Fruit fly (Drosophila melanogaster) whole organism, embryonic: Measurements from ENCODE around the gene CG3448.

ENCODE experiments used
- Atf6 ChIP-seq: fragments of 200-800 bp; sonication (Bioruptor generic); IDR thresholded peaks from 2 replicates; pipeline ENCODE4 v1.3.6; 2022; ENCODE audit warnings: missing biosample characterization, missing genetic modification characterization
- Awh ChIP-seq: fragments of 200-800 bp; sonication (Bioruptor generic); IDR thresholded peaks from 2 replicates; pipeline ENCODE4, ENCODE4 v1.3.6; 2022; ENCODE audit warnings: missing biosample characterization, missing genetic modification characterization
- CG10979 ChIP-seq: fragments of 200-800 bp; sonication (Bioruptor generic); optimal IDR thresholded peaks from 2 replicates; lab custom pipeline; 2018; ENCODE audit warnings: missing biosample characterization, mild to moderate bottlenecking, missing genetic modification characterization, moderate library complexity
- CG11456 ChIP-seq: fragments of 200-800 bp; sonication (Bioruptor generic); IDR thresholded peaks from 3 replicates; pipeline ENCODE4 v1.3.6; 2022; ENCODE audit warnings: missing biosample characterization, missing genetic modification characterization
- CG11504 ChIP-seq: fragments of 200-800 bp; sonication (Bioruptor generic); optimal IDR thresholded peaks from 3 replicates; lab custom pipeline; 2019; ENCODE audit warnings: missing biosample characterization, mild to moderate bottlenecking, missing genetic modification characterization, moderate library complexity
- CG13296 ChIP-seq: fragments of 200-800 bp; sonication (Bioruptor generic); optimal IDR thresholded peaks from 3 replicates; lab custom pipeline; 2018; ENCODE audit warnings: missing biosample characterization, mild to moderate bottlenecking, missing genetic modification characterization
- CG13424 ChIP-seq: fragments of 200-800 bp; sonication (Bioruptor generic); optimal IDR thresholded peaks from 2 replicates; lab custom pipeline; 2019; ENCODE audit warnings: missing biosample characterization, mild to moderate bottlenecking, missing genetic modification characterization, moderate library complexity
- CG14965 ChIP-seq: fragments of 200-800 bp; sonication (Bioruptor generic); optimal IDR thresholded peaks from 2 replicates; lab custom pipeline; 2016; ENCODE audit warnings: missing biosample characterization, missing genetic modification characterization, borderline replicate concordance
- CG15073 ChIP-seq: fragments of 200-800 bp; sonication (Bioruptor generic); optimal IDR thresholded peaks from 2 replicates; lab custom pipeline; 2016; ENCODE audit warnings: missing biosample characterization, missing genetic modification characterization
- CG16813 ChIP-seq: fragments of 200-800 bp; sonication (Bioruptor generic); IDR thresholded peaks from 3 replicates; pipeline ENCODE4 v1.3.6; 2022; ENCODE audit warnings: missing biosample characterization, missing genetic modification characterization; ENCODE audit not compliant: partially characterized antibody
- CG17912 ChIP-seq: fragments of 200-800 bp; sonication (Bioruptor generic); optimal IDR thresholded peaks from 2 replicates; lab custom pipeline; 2018; ENCODE audit warnings: missing biosample characterization, mild to moderate bottlenecking, missing genetic modification characterization
- CG18476 ChIP-seq: fragments of 200-800 bp; sonication (Bioruptor generic); optimal IDR thresholded peaks from 2 replicates; lab custom pipeline; 2016; ENCODE audit warnings: missing biosample characterization, mild to moderate bottlenecking, missing genetic modification characterization
- CG18619 ChIP-seq: fragments of 200-800 bp; sonication (Bioruptor generic); optimal IDR thresholded peaks from 3 replicates; lab custom pipeline; 2017; ENCODE audit warnings: missing biosample characterization, mild to moderate bottlenecking, missing genetic modification characterization
- CG2199 ChIP-seq: fragments of 200-800 bp; sonication (Bioruptor generic); IDR thresholded peaks from 3 replicates; pipeline ENCODE4 v1.3.6; 2022; ENCODE audit warnings: missing biosample characterization, missing genetic modification characterization
- CG30403 ChIP-seq: fragments of 200-800 bp; sonication (Bioruptor generic); optimal IDR thresholded peaks from 3 replicates; lab custom pipeline; 2016; ENCODE audit warnings: missing biosample characterization, missing genetic modification characterization
- CG32532 ChIP-seq: fragments of 200-800 bp; sonication (Bioruptor generic); IDR thresholded peaks from 2 replicates; pipeline ENCODE4 v1.3.6; 2022; ENCODE audit warnings: missing biosample characterization, missing genetic modification characterization
- CG4617 ChIP-seq: fragments of 200-800 bp; sonication (Bioruptor generic); optimal IDR thresholded peaks from 3 replicates; lab custom pipeline; 2016; ENCODE audit warnings: missing biosample characterization, missing genetic modification characterization, borderline replicate concordance
- CG4854 ChIP-seq: fragments of 200-800 bp; sonication (Bioruptor generic); optimal IDR thresholded peaks from 2 replicates; lab custom pipeline; 2016; ENCODE audit warnings: missing biosample characterization, missing genetic modification characterization, inconsistent platforms
- CG6689 ChIP-seq: fragments of 200-800 bp; sonication (Bioruptor generic); IDR thresholded peaks from 2 replicates; pipeline ENCODE4 v1.3.6; 2022; ENCODE audit warnings: missing biosample characterization, missing genetic modification characterization
- CG7372 ChIP-seq: fragments of 200-800 bp; sonication (Bioruptor generic); IDR thresholded peaks from 2 replicates; pipeline ENCODE4 v1.3.6; 2022; ENCODE audit warnings: missing biosample characterization, missing genetic modification characterization
- CG7928 ChIP-seq: fragments of 200-800 bp; sonication (Bioruptor generic); optimal IDR thresholded peaks from 2 replicates; lab custom pipeline; 2017; ENCODE audit warnings: missing biosample characterization, mild to moderate bottlenecking, missing genetic modification characterization
- CG7987 ChIP-seq: fragments of 200-800 bp; sonication (Bioruptor generic); optimal IDR thresholded peaks from 2 replicates; lab custom pipeline; 2018; ENCODE audit warnings: missing biosample characterization, mild to moderate bottlenecking, missing genetic modification characterization, moderate library complexity
- HLH54F ChIP-seq: fragments of 200-800 bp; sonication (Bioruptor generic); optimal IDR thresholded peaks from 3 replicates; lab custom pipeline; 2016; ENCODE audit warnings: missing biosample characterization, missing genetic modification characterization
- MBD-R2 ChIP-seq: fragments of 200-800 bp; sonication (Bioruptor generic); IDR thresholded peaks from 2 replicates; pipeline ENCODE4 v1.3.6; 2022; ENCODE audit warnings: missing biosample characterization, missing genetic modification characterization
- Nf-YB ChIP-seq: fragments of 200-800 bp; sonication (Bioruptor generic); optimal IDR thresholded peaks from 3 replicates; lab custom pipeline; 2019; ENCODE audit warnings: missing biosample characterization, mild to moderate bottlenecking, missing genetic modification characterization, moderate library complexity
- Ptx1 ChIP-seq: fragments of 200-800 bp; sonication (Bioruptor generic); IDR thresholded peaks from 2 replicates; pipeline ENCODE4 v1.3.6; 2022; ENCODE audit warnings: missing biosample characterization, missing genetic modification characterization
- Spps ChIP-seq: fragments of 200-800 bp; sonication (Bioruptor generic); optimal IDR thresholded peaks from 2 replicates; lab custom pipeline; 2018; ENCODE audit warnings: missing biosample characterization, mild to moderate bottlenecking, missing genetic modification characterization
- Stat92E ChIP-seq, 3 experiments: fragments of >200 bp in 2 of 3; fragments of 200-800 bp in 1 of 3; sonication (Bioruptor generic) in 1 of 3; optimal IDR thresholded peaks; 2 replicates each; lab custom pipeline; 2017 to 2019; ENCODE audit warnings: missing biosample characterization in 3 of 3, missing genetic modification characterization in 3 of 3, mild to moderate bottlenecking in 1 of 3, moderate library complexity in 1 of 3
- TFAM ChIP-seq: fragments of 200-800 bp; sonication (Bioruptor generic); optimal IDR thresholded peaks from 2 replicates; lab custom pipeline; 2017; ENCODE audit warnings: missing biosample characterization, missing genetic modification characterization, inconsistent platforms
- Xbp1 ChIP-seq: fragments of 200-800 bp; sonication (Bioruptor generic); optimal IDR thresholded peaks from 3 replicates; lab custom pipeline; 2016; ENCODE audit warnings: missing biosample characterization, mild to moderate bottlenecking, missing genetic modification characterization
- amos ChIP-seq: fragments of 200-800 bp; sonication (Bioruptor generic); IDR thresholded peaks from 2 replicates; pipeline ENCODE4 v1.3.6; 2022; ENCODE audit warnings: missing biosample characterization, missing genetic modification characterization; ENCODE audit not compliant: partially characterized antibody
- ash1 ChIP-seq: fragments of 200-800 bp; sonication (Bioruptor generic); optimal IDR thresholded peaks from 2 replicates; lab custom pipeline; 2018; ENCODE audit warnings: missing biosample characterization, mild to moderate bottlenecking, missing genetic modification characterization
- cas ChIP-seq: fragments of 200-800 bp; sonication (Bioruptor generic); IDR thresholded peaks from 2 replicates; pipeline ENCODE4 v1.3.6; 2022; ENCODE audit warnings: missing biosample characterization, missing genetic modification characterization
- corto ChIP-seq: fragments of 200-800 bp; sonication (Bioruptor generic); optimal IDR thresholded peaks from 2 replicates; lab custom pipeline; 2016; ENCODE audit warnings: missing biosample characterization, mild to moderate bottlenecking, missing genetic modification characterization, moderate library complexity
- emc ChIP-seq: fragments of 200-800 bp; sonication (Bioruptor generic); optimal IDR thresholded peaks from 2 replicates; lab custom pipeline; 2016; ENCODE audit warnings: missing biosample characterization, missing genetic modification characterization
- gcm ChIP-seq: fragments of 200-800 bp; sonication (Bioruptor generic); optimal IDR thresholded peaks from 2 replicates; lab custom pipeline; 2019; ENCODE audit warnings: missing biosample characterization, mild to moderate bottlenecking, missing genetic modification characterization, moderate library complexity
- hb ChIP-seq: fragments of 200-800 bp; sonication (Bioruptor generic); IDR thresholded peaks from 3 replicates; pipeline ENCODE4 v1.3.6; 2022; ENCODE audit warnings: missing biosample characterization, missing genetic modification characterization; ENCODE audit not compliant: partially characterized antibody
- kah ChIP-seq: fragments of 200-800 bp; sonication (Bioruptor generic); optimal IDR thresholded peaks from 2 replicates; lab custom pipeline; 2018; ENCODE audit warnings: missing biosample characterization, mild to moderate bottlenecking, missing genetic modification characterization
- lilli ChIP-seq: fragments of 200-800 bp; sonication (Bioruptor generic); optimal IDR thresholded peaks from 3 replicates; lab custom pipeline; 2016; ENCODE audit warnings: missing biosample characterization, missing genetic modification characterization
- maf-S ChIP-seq: fragments of 200-800 bp; sonication (Bioruptor generic); optimal IDR thresholded peaks from 2 replicates; lab custom pipeline; 2016; ENCODE audit warnings: missing biosample characterization, missing genetic modification characterization
- nerfin-2 ChIP-seq: fragments of 200-800 bp; sonication (Bioruptor generic); IDR thresholded peaks from 2 replicates; pipeline ENCODE4 v1.3.6; 2022; ENCODE audit warnings: missing biosample characterization, missing genetic modification characterization; ENCODE audit not compliant: partially characterized antibody
- onecut ChIP-seq: fragments of 200-800 bp; sonication (Bioruptor generic); IDR thresholded peaks from 2 replicates; pipeline ENCODE4 v1.3.6; 2022; ENCODE audit warnings: missing biosample characterization, missing genetic modification characterization
- pfk ChIP-seq: fragments of 200-800 bp; sonication (Bioruptor generic); optimal IDR thresholded peaks from 2 replicates; lab custom pipeline; 2018; ENCODE audit warnings: missing biosample characterization, mild to moderate bottlenecking, missing genetic modification characterization, moderate library complexity
- ranshi ChIP-seq: fragments of 200-800 bp; sonication (Bioruptor generic); IDR thresholded peaks from 2 replicates; pipeline ENCODE4 v1.3.6; 2022; ENCODE audit warnings: missing biosample characterization, missing genetic modification characterization
- schlank ChIP-seq: fragments of 200-800 bp; sonication (Bioruptor generic); optimal IDR thresholded peaks from 2 replicates; lab custom pipeline; 2018; ENCODE audit warnings: missing biosample characterization, mild to moderate bottlenecking, missing genetic modification characterization
- sens ChIP-seq: fragments of 200-800 bp; sonication (Bioruptor generic); peaks from one replicate; lab custom pipeline; 2016; ENCODE audit warnings: missing biosample characterization, missing genetic modification characterization
- sens-2 ChIP-seq: fragments of 200-800 bp; sonication (Bioruptor generic); IDR thresholded peaks from 2 replicates; pipeline ENCODE4 v1.3.6; 2022; ENCODE audit warnings: missing biosample characterization, missing genetic modification characterization
- sisA ChIP-seq: fragments of 200-800 bp; sonication (Bioruptor generic); IDR thresholded peaks from 2 replicates; pipeline ENCODE4 v1.3.6; 2022; ENCODE audit warnings: missing biosample characterization, missing genetic modification characterization
- toy ChIP-seq: fragments of 200-800 bp; sonication (Bioruptor generic); IDR thresholded peaks from 2 replicates; pipeline ENCODE4 v1.3.6; 2022; ENCODE audit warnings: missing biosample characterization, missing genetic modification characterization

CG3448 gene

dm6 chr3L:9462247-9462769 lies 10.9 kb upstream of the CG3448 start (continued):
- TF ChIP-seq CG18476 (GFP tag; lab: Kevin White, UChicago) (peak; percentile 91), ranshi (GFP tag; lab: Robert Waterston, UW) (0 out of 2 replicates have a peak, but pooled peaks have one; percentile 64), cas (0 out of 2 replicates have a peak, but pooled peaks have one; percentile 37), emc (GFP tag; lab: Kevin White, UChicago) (no peak), CG30403 (GFP tag; lab: Kevin White, UChicago) (peak; percentile 93), amos (GFP tag; lab: Robert Waterston, UW) (no peak), CG6689 (GFP tag; lab: Robert Waterston, UW) (peak; percentile 82), Xbp1 (GFP tag; lab: Kevin White, UChicago) (peak; percentile 84), TFAM (GFP tag; lab: Kevin White, UChicago) (peak; percentile 50), kah (GFP tag; lab: Kevin White, UChicago) (peak; percentile 42), CG4617 (GFP tag; lab: Kevin White, UChicago) (peak; percentile 0), HLH54F (peak; percentile 55), nerfin-2 (GFP tag; lab: Robert Waterston, UW) (no peak), CG13424 (tag; lab: Kevin White, UChicago) (peak; percentile 93), sens (GFP tag; lab: Kevin White, UChicago) (peak; percentile 98), Nf-YB (GFP tag; lab: Kevin White, UChicago) (peak; percentile 79), CG18619 (peak; percentile 84), Spps (peak; percentile 91), CG13296 (GFP tag; lab: Kevin White, UChicago) (peak; percentile 93), CG7987 (GFP tag; lab: Kevin White, UChicago) (peak; percentile 20), maf-S (peak; percentile 84), gcm (GFP tag; lab: Kevin White, UChicago) (peak; percentile 95), pfk (GFP tag; lab: Kevin White, UChicago) (no peak), CG7928 (GFP tag; lab: Kevin White, UChicago) (peak; percentile 25), Awh (GFP tag; lab: Robert Waterston, UW) (peak; percentile 31; the same call in 1 of the 2 replicates), CG17912 (GFP tag; lab: Kevin White, UChicago) (no peak), corto (peak; percentile 56), toy (no peak), CG4854 (peak; percentile 81), CG15073 (GFP tag; lab: Kevin White, UChicago) (no peak), hb (GFP tag; lab: Robert Waterston, UW) (no peak), CG2199 (GFP tag; lab: Robert Waterston, UW) (peak; percentile 90; the same call in 2 of the 3 replicates), Atf6 (peak; percentile 73; the same call in 1 of the 2 replicates), schlank (tag; lab: Kevin White, UChicago) (peak; percentile 72), CG11456 (GFP tag; lab: Robert Waterston, UW) (no peak), CG7372 (GFP tag; lab: Robert Waterston, UW) (peak; percentile 71; the same call in 1 of the 2 replicates), Stat92E (GFP tag; optimal IDR thresholded peaks at IDR 0.05; lab: Kevin White, UChicago) (peak in 1 of 3 experiments; percentile 95), onecut (GFP tag; lab: Robert Waterston, UW) (peak; percentile 69), MBD-R2 (no peak; the same call in 1 of the 2 replicates), CG11504 (tag; lab: Kevin White, UChicago) (peak; percentile 92), sisA (GFP tag; lab: Robert Waterston, UW) (peak; percentile 48; the same call in 1 of the 2 replicates), CG14965 (peak; percentile 47), sens-2 (GFP tag; lab: Robert Waterston, UW) (peak; percentile 58; the same call in 1 of the 2 replicates), CG32532 (GFP tag; lab: Robert Waterston, UW) (peak; percentile 73; the same call in 1 of the 2 replicates), lilli (GFP tag; lab: Kevin White, UChicago) (peak; percentile 81), CG10979 (tag; lab: Kevin White, UChicago) (peak; percentile 96), CG16813 (GFP tag; lab: Robert Waterston, UW) (no peak), ash1 (GFP tag; lab: Kevin White, UChicago) (peak; percentile 20), Ptx1 (GFP tag; lab: Robert Waterston, UW) (peak; percentile 69)
